Fruit fly (Drosophila melanogaster) whole organism, embryonic: ENCODE measurements around the gene CG3764.

Experiments
- Abd-B ChIP-seq: fragments of 200-800 bp; sonication (Bioruptor generic); optimal IDR thresholded peaks from 2 replicates; lab custom pipeline; 2018; ENCODE audit warnings: missing biosample characterization, mild to moderate bottlenecking, missing genetic modification characterization, moderate library complexity
- Bteb2 ChIP-seq: fragments of 200-800 bp; sonication (Bioruptor generic); optimal IDR thresholded peaks from 2 replicates; lab custom pipeline; 2016; ENCODE audit warnings: missing biosample characterization, missing genetic modification characterization
- CG11247 ChIP-seq: fragments of 200-800 bp; sonication (Bioruptor generic); IDR thresholded peaks from 2 replicates; pipeline ENCODE4 v1.3.6; 2022; ENCODE audit warnings: missing biosample characterization, missing genetic modification characterization
- CG13123 ChIP-seq: fragments of 200-800 bp; sonication (Bioruptor generic); optimal IDR thresholded peaks from 2 replicates; lab custom pipeline; 2016; ENCODE audit warnings: missing biosample characterization, missing genetic modification characterization
- CG13296 ChIP-seq: fragments of 200-800 bp; sonication (Bioruptor generic); optimal IDR thresholded peaks from 3 replicates; lab custom pipeline; 2018; ENCODE audit warnings: missing biosample characterization, mild to moderate bottlenecking, missing genetic modification characterization
- CG13624 ChIP-seq: fragments of 200-800 bp; sonication (Bioruptor generic); optimal IDR thresholded peaks from 2 replicates; lab custom pipeline; 2016; ENCODE audit warnings: missing biosample characterization, missing genetic modification characterization
- CG13894 ChIP-seq: fragments of 200-800 bp; sonication (Bioruptor generic); optimal IDR thresholded peaks from 3 replicates; lab custom pipeline; 2018; ENCODE audit warnings: missing biosample characterization, mild to moderate bottlenecking, missing genetic modification characterization, moderate library complexity
- CG1647 ChIP-seq: fragments of 200-800 bp; sonication (Bioruptor generic); optimal IDR thresholded peaks from 3 replicates; lab custom pipeline; 2016; ENCODE audit warnings: missing biosample characterization, missing genetic modification characterization
- CG16863 ChIP-seq: fragments of 200-800 bp; sonication (Bioruptor generic); optimal IDR thresholded peaks from 3 replicates; lab custom pipeline; 2016; ENCODE audit warnings: missing biosample characterization, missing genetic modification characterization
- CG17612 ChIP-seq: fragments of 200-800 bp; sonication (Bioruptor generic); IDR thresholded peaks from 2 replicates; pipeline ENCODE4 v1.3.6; 2022; ENCODE audit warnings: missing biosample characterization, missing genetic modification characterization
- CG17829 ChIP-seq: fragments of 200-800 bp; optimal IDR thresholded peaks from 2 replicates; lab custom pipeline; 2019; ENCODE audit warnings: missing biosample characterization, mild to moderate bottlenecking, missing genetic modification characterization, moderate library complexity
- CG1792 ChIP-seq: fragments of 200-800 bp; sonication (Bioruptor generic); optimal IDR thresholded peaks from 2 replicates; lab custom pipeline; 2016; ENCODE audit warnings: missing biosample characterization, missing genetic modification characterization
- CG2202 ChIP-seq: fragments of 200-800 bp; sonication (Bioruptor generic); optimal IDR thresholded peaks from 2 replicates; lab custom pipeline; 2018; ENCODE audit warnings: missing biosample characterization, mild to moderate bottlenecking, missing genetic modification characterization
- CG30431 ChIP-seq: fragments of 200-800 bp; sonication (Bioruptor generic); optimal IDR thresholded peaks from 2 replicates; lab custom pipeline; 2017; ENCODE audit warnings: missing biosample characterization, missing genetic modification characterization
- CG3065 ChIP-seq: fragments of 200-800 bp; sonication (Bioruptor generic); optimal IDR thresholded peaks from 2 replicates; lab custom pipeline; 2016; ENCODE audit warnings: missing biosample characterization, missing genetic modification characterization
- CG32772 ChIP-seq: fragments of 200-800 bp; sonication (Bioruptor generic); IDR thresholded peaks from 2 replicates; pipeline ENCODE4 v1.3.6; 2022; ENCODE audit warnings: missing biosample characterization, missing genetic modification characterization
- CG5180 ChIP-seq: fragments of 200-800 bp; sonication (Bioruptor generic); optimal IDR thresholded peaks from 3 replicates; lab custom pipeline; 2017; ENCODE audit warnings: missing biosample characterization, missing genetic modification characterization, mild to moderate bottlenecking, moderate library complexity, missing genetic modification reagents
- CG6813 ChIP-seq: fragments of 200-800 bp; sonication (Bioruptor generic); optimal IDR thresholded peaks from 2 replicates; lab custom pipeline; 2017; ENCODE audit warnings: missing biosample characterization, missing genetic modification characterization, mild to moderate bottlenecking, moderate library complexity, missing genetic modification reagents
- CG8924 ChIP-seq: fragments of 200-800 bp; optimal IDR thresholded peaks from 3 replicates; lab custom pipeline; 2019; ENCODE audit warnings: missing biosample characterization, mild to moderate bottlenecking, missing genetic modification characterization, moderate library complexity
- D ChIP-seq, 2 experiments: fragments of 200-800 bp in 1 of 2; fragments of >200 bp in 1 of 2; sonication (Bioruptor generic) in 1 of 2; optimal IDR thresholded peaks; 2 replicates in 1 of 2; 3 replicates in 1 of 2; lab custom pipeline; 2017; ENCODE audit warnings: mild to moderate bottlenecking in 1 of 2, missing biosample characterization in 1 of 2, missing genetic modification characterization in 1 of 2, missing genetic modification reagents in 1 of 2
- H15 ChIP-seq: fragments of 200-800 bp; sonication (Bioruptor generic); IDR thresholded peaks from 3 replicates; pipeline ENCODE4 v1.3.6; 2022; ENCODE audit warnings: missing biosample characterization, missing genetic modification characterization
- HLH54F ChIP-seq: fragments of 200-800 bp; sonication (Bioruptor generic); optimal IDR thresholded peaks from 3 replicates; lab custom pipeline; 2016; ENCODE audit warnings: missing biosample characterization, missing genetic modification characterization
- Hr39 ChIP-seq: fragments of >200 bp; optimal IDR thresholded peaks from 2 replicates; lab custom pipeline; 2017
- Hsf ChIP-seq: fragments of 200-800 bp; sonication (Bioruptor generic); optimal IDR thresholded peaks from 3 replicates; lab custom pipeline; 2016; ENCODE audit warnings: missing biosample characterization, missing genetic modification characterization
- Jarid2 ChIP-seq: fragments of 200-800 bp; sonication (Bioruptor generic); optimal IDR thresholded peaks from 3 replicates; lab custom pipeline; 2017; ENCODE audit warnings: mild to moderate bottlenecking, missing biosample characterization, missing genetic modification reagents, missing genetic modification characterization
- Lim3 ChIP-seq: fragments of 200-800 bp; sonication (Bioruptor generic); IDR thresholded peaks from 2 replicates; pipeline ENCODE4 v1.3.6; 2022; ENCODE audit warnings: missing biosample characterization, missing genetic modification characterization
- Nf-YB ChIP-seq: fragments of 200-800 bp; sonication (Bioruptor generic); optimal IDR thresholded peaks from 3 replicates; lab custom pipeline; 2019; ENCODE audit warnings: missing biosample characterization, mild to moderate bottlenecking, missing genetic modification characterization, moderate library complexity
- Oli ChIP-seq: fragments of 200-800 bp; sonication (Bioruptor generic); optimal IDR thresholded peaks from 2 replicates; lab custom pipeline; 2018; ENCODE audit warnings: missing biosample characterization, mild to moderate bottlenecking, missing genetic modification characterization, moderate library complexity
- Scr ChIP-seq: fragments of 200-800 bp; sonication (Bioruptor generic); IDR thresholded peaks from 2 replicates; pipeline ENCODE4 v1.3.6; 2022; ENCODE audit warnings: missing biosample characterization, missing genetic modification characterization; ENCODE audit not compliant: partially characterized antibody
- Sox100B ChIP-seq: fragments of 200-800 bp; sonication (Bioruptor generic); optimal IDR thresholded peaks from 3 replicates; lab custom pipeline; 2018; ENCODE audit warnings: missing biosample characterization, mild to moderate bottlenecking, missing genetic modification characterization
- bcd ChIP-seq: fragments of 200-800 bp; sonication (Bioruptor generic); optimal IDR thresholded peaks from 2 replicates; lab custom pipeline; 2017; ENCODE audit warnings: missing biosample characterization, mild to moderate bottlenecking, missing genetic modification characterization
- chn ChIP-seq: fragments of 200-800 bp; sonication (Bioruptor generic); optimal IDR thresholded peaks from 2 replicates; lab custom pipeline; 2016; ENCODE audit warnings: missing biosample characterization, missing genetic modification characterization
- crol ChIP-seq: fragments of 200-800 bp; sonication (Bioruptor generic); IDR thresholded peaks from 2 replicates; pipeline ENCODE4 v1.3.6; 2022; ENCODE audit warnings: missing biosample characterization, missing genetic modification characterization
- dmrt99B ChIP-seq: fragments of 200-800 bp; sonication (Bioruptor generic); optimal IDR thresholded peaks from 2 replicates; lab custom pipeline; 2018; ENCODE audit warnings: missing biosample characterization, mild to moderate bottlenecking, missing genetic modification characterization, moderate library complexity
- fd64A ChIP-seq: fragments of 200-800 bp; sonication (Bioruptor generic); optimal IDR thresholded peaks from 3 replicates; lab custom pipeline; 2018; ENCODE audit warnings: missing biosample characterization, mild to moderate bottlenecking, missing genetic modification characterization
- her ChIP-seq: fragments of 200-800 bp; sonication (Bioruptor generic); optimal IDR thresholded peaks from 2 replicates; lab custom pipeline; 2016; ENCODE audit warnings: missing biosample characterization, missing genetic modification characterization
- jing ChIP-seq: fragments of 200-800 bp; sonication (Bioruptor generic); optimal IDR thresholded peaks from 2 replicates; lab custom pipeline; 2018; ENCODE audit warnings: missing biosample characterization, mild to moderate bottlenecking, missing genetic modification characterization
- lola ChIP-seq, 3 experiments: fragments of >200 bp in 2 of 3; fragments of 200-800 bp in 1 of 3; sonication (Bioruptor generic) in 1 of 3; optimal IDR thresholded peaks; 2 replicates each; lab custom pipeline; 2017 to 2019; ENCODE audit warnings: missing biosample characterization in 3 of 3, missing genetic modification characterization in 3 of 3, mild to moderate bottlenecking in 1 of 3, moderate library complexity in 1 of 3
- nerfin-2 ChIP-seq: fragments of 200-800 bp; sonication (Bioruptor generic); IDR thresholded peaks from 2 replicates; pipeline ENCODE4 v1.3.6; 2022; ENCODE audit warnings: missing biosample characterization, missing genetic modification characterization; ENCODE audit not compliant: partially characterized antibody
- pan ChIP-seq, 4 experiments: fragments of >200 bp in 3 of 4; fragments of 200-800 bp in 1 of 4; sonication (Bioruptor generic) in 1 of 4; optimal IDR thresholded peaks in 3 of 4; IDR thresholded peaks in 1 of 4; 2 replicates each; pipeline versions ENCODE4 v1.3.6 to Lab custom; 2017 to 2022; ENCODE audit warnings: missing biosample characterization in 2 of 4, missing genetic modification characterization in 2 of 4, mixed read lengths in 1 of 4
- pfk ChIP-seq: fragments of 200-800 bp; sonication (Bioruptor generic); optimal IDR thresholded peaks from 2 replicates; lab custom pipeline; 2018; ENCODE audit warnings: missing biosample characterization, mild to moderate bottlenecking, missing genetic modification characterization, moderate library complexity
- pho ChIP-seq: fragments of 200-800 bp; sonication (Bioruptor generic); optimal IDR thresholded peaks from 2 replicates; lab custom pipeline; 2016; ENCODE audit warnings: missing biosample characterization, missing genetic modification characterization
- ranshi ChIP-seq: fragments of 200-800 bp; sonication (Bioruptor generic); IDR thresholded peaks from 2 replicates; pipeline ENCODE4 v1.3.6; 2022; ENCODE audit warnings: missing biosample characterization, missing genetic modification characterization
- salm ChIP-seq: fragments of 200-800 bp; sonication (Bioruptor generic); optimal IDR thresholded peaks from 2 replicates; lab custom pipeline; 2018; ENCODE audit warnings: missing biosample characterization, mild to moderate bottlenecking, missing genetic modification characterization
- scrt ChIP-seq: fragments of 200-800 bp; sonication (Bioruptor generic); optimal IDR thresholded peaks from 2 replicates; lab custom pipeline; 2018; ENCODE audit warnings: missing biosample characterization, mild to moderate bottlenecking, missing genetic modification characterization, moderate library complexity
- tll ChIP-seq, 2 experiments: fragments of 200-800 bp in 1 of 2; fragments of >200 bp in 1 of 2; sonication (Bioruptor generic) in 1 of 2; optimal IDR thresholded peaks; 2 replicates each; lab custom pipeline; 2017 to 2019; ENCODE audit warnings: missing biosample characterization in 2 of 2, missing genetic modification characterization in 2 of 2, mild to moderate bottlenecking in 1 of 2, moderate library complexity in 1 of 2
- tna ChIP-seq: fragments of 200-800 bp; sonication (Bioruptor generic); IDR thresholded peaks from 2 replicates; pipeline ENCODE4 v1.3.6; 2022; ENCODE audit warnings: missing biosample characterization, missing genetic modification characterization; ENCODE audit not compliant: partially characterized antibody
- wdn ChIP-seq: fragments of 200-800 bp; sonication (Bioruptor generic); IDR thresholded peaks from 2 replicates; pipeline ENCODE4 v1.3.6; 2022; ENCODE audit warnings: missing biosample characterization, missing genetic modification characterization

CG3764 gene

dm6 chr3L:16955219-16956002 lies 57.0 kb downstream of the CG3764 start (continued):
- TF ChIP-seq Oli (no peak), salm (peak; percentile 19), tna (GFP tag; lab: Robert Waterston, UW) (peak; percentile 58), CG8924 (tag; lab: Kevin White, UChicago) (no peak), Lim3 (no peak), chn (GFP tag; lab: Kevin White, UChicago) (peak; percentile 25), nerfin-2 (peak; percentile 43; the same call in 1 of the 2 replicates), CG13296 (GFP tag; lab: Kevin White, UChicago) (no peak), her (peak; percentile 32), CG13624 (GFP tag; lab: Kevin White, UChicago) (peak; percentile 24), scrt (GFP tag; lab: Kevin White, UChicago) (no peak), lola (GFP tag; optimal IDR thresholded peaks at IDR 0.05; lab: Kevin White, UChicago) (no peak), D (optimal IDR thresholded peaks at IDR 0.05; lab: Kevin White, UChicago) (no peak), D (GFP tag; optimal IDR thresholded peaks at IDR 0.05; lab: Kevin White, UChicago) (no peak), HLH54F (GFP tag; lab: Kevin White, UChicago) (no peak), tll (GFP tag; optimal IDR thresholded peaks at IDR 0.05; lab: Kevin White, UChicago) (no peak), wdn (GFP tag; lab: Robert Waterston, UW) (no peak), ranshi (no peak), pho (GFP tag; lab: Kevin White, UChicago) (peak; percentile 36), CG13894 (tag; lab: Kevin White, UChicago) (peak; percentile 47), fd64A (GFP tag; lab: Kevin White, UChicago) (no peak), Bteb2 (no peak), Hr39 (lab: Kevin White, UChicago) (no peak), CG16863 (GFP tag; lab: Kevin White, UChicago) (peak; percentile 14), CG32772 (GFP tag; lab: Robert Waterston, UW) (no peak), CG11247 (GFP tag; lab: Robert Waterston, UW) (no peak), Hsf (peak; percentile 21), CG17612 (GFP tag; lab: Robert Waterston, UW) (no peak), Sox100B (GFP tag; lab: Kevin White, UChicago) (no peak), Scr (GFP tag; lab: Robert Waterston, UW) (peak; percentile 83), crol (no peak), H15 (GFP tag; lab: Robert Waterston, UW) (no peak), CG1792 (no peak), CG5180 (no peak), CG3065 (GFP tag; lab: Kevin White, UChicago) (no peak), pan (optimal IDR thresholded peaks at IDR 0.05; lab: Kevin White, UChicago) (no peak), pan (GFP tag; optimal IDR thresholded peaks at IDR 0.05 in 1 of 2, IDR thresholded peaks at IDR 0.05 in 1 of 2) (no peak), CG2202 (tag; lab: Kevin White, UChicago) (no peak), Abd-B (GFP tag; lab: Kevin White, UChicago) (no peak), pfk (GFP tag; lab: Kevin White, UChicago) (no peak), CG17829 (tag; lab: Kevin White, UChicago) (peak; percentile 63), dmrt99B (tag; lab: Kevin White, UChicago) (no peak), CG13123 (GFP tag; lab: Kevin White, UChicago) (no peak), CG1647 (no peak), Nf-YB (GFP tag; lab: Kevin White, UChicago) (no peak), Jarid2 (GFP tag; lab: Kevin White, UChicago) (no peak), bcd (GFP tag; lab: Kevin White, UChicago) (peak; percentile 20), CG6813 (GFP tag; lab: Kevin White, UChicago) (no peak), CG30431 (GFP tag; lab: Kevin White, UChicago) (no peak), jing (GFP tag; lab: Kevin White, UChicago) (no peak)
